Worm (Caenorhabditis elegans) whole organism, midembryonic: ENCODE results near the gene dpf-4.

Source experiments
- T22C8.4 ChIP-seq: fragments of 200-800 bp; sonication (Bioruptor generic); IDR thresholded peaks from 2 replicates; pipeline ENCODE4 v1.3.6; 2022; ENCODE audit warnings: missing genetic modification characterization, missing compliant biosample characterization
- cog-1 ChIP-seq: sonication (generic microtip); optimal IDR thresholded peaks from 2 replicates; lab custom pipeline; 2016; ENCODE audit warnings: missing genetic modification characterization, missing compliant biosample characterization
- flt-1 ChIP-seq: fragments of 200-800 bp; sonication (Bioruptor generic); IDR thresholded peaks from 2 replicates; pipeline ENCODE4 v1.3.6; 2022; ENCODE audit warnings: missing genetic modification characterization, missing compliant biosample characterization
- klf-2 ChIP-seq: fragments of 200-800 bp; sonication (Bioruptor generic); conservative IDR thresholded peaks from 2 replicates; pipeline ENCODE4 v1.3.6; 2022; ENCODE audit warnings: missing genetic modification reagents, missing genetic modification characterization, missing compliant biosample characterization
- med-1 ChIP-seq: sonication (generic microtip); optimal IDR thresholded peaks from 2 replicates; lab custom pipeline; 2017; ENCODE audit warnings: missing genetic modification characterization, mild to moderate bottlenecking, missing compliant biosample characterization, antibody characterized with exemption, missing genetic modification reagents; ENCODE audit not compliant: insufficient read depth
- ref-1 ChIP-seq: fragments of 200-800 bp; sonication (Bioruptor generic); conservative IDR thresholded peaks from 2 replicates; pipeline ENCODE4 v1.3.6; 2022; ENCODE audit warnings: missing genetic modification reagents, missing genetic modification characterization, missing compliant biosample characterization
- tab-1 ChIP-seq: fragments of 200-800 bp; sonication (Bioruptor generic); IDR thresholded peaks from 2 replicates; pipeline ENCODE4 v1.3.6; 2022; ENCODE audit warnings: missing genetic modification characterization, missing compliant biosample characterization
- ztf-23 ChIP-seq: fragments of 200-800 bp; sonication (Bioruptor generic); IDR thresholded peaks from 2 replicates; pipeline ENCODE4 v1.3.6; 2022; ENCODE audit warnings: missing genetic modification reagents, missing genetic modification characterization, missing compliant biosample characterization
- ztf-29 ChIP-seq: fragments of 200-800 bp; sonication (Bioruptor generic); IDR thresholded peaks from 2 replicates; pipeline ENCODE4 v1.3.6; 2022; ENCODE audit warnings: missing genetic modification reagents, missing genetic modification characterization, missing compliant biosample characterization

The dpf-4 gene

DNA sequence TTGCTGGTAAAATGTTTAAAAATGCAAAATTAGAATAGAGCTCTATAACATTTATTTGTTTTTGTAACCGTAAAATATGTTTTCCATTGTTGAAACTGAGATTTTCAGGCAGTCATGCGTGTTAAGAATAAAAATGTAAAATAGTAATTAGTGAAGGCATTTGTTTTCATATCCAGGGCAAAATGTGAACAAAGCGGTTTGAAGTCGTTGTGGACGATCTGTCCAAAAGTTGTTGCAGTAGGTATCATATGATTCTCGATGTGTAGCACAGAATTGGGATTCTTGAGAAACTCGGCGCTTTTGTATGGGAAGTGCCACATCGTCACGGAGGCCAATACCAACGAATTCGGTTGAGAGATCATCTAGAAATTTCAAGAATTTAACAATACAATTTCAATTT is 23.2 kb downstream of the dpf-4 start:
- TF ChIP-seq cog-1 (no peak), klf-2 (no peak), ztf-23 (GFP tag; lab: Robert Waterston, UW) (no peak), T22C8.4 (no peak), tab-1 (GFP tag; lab: Robert Waterston, UW) (no peak)

DNA sequence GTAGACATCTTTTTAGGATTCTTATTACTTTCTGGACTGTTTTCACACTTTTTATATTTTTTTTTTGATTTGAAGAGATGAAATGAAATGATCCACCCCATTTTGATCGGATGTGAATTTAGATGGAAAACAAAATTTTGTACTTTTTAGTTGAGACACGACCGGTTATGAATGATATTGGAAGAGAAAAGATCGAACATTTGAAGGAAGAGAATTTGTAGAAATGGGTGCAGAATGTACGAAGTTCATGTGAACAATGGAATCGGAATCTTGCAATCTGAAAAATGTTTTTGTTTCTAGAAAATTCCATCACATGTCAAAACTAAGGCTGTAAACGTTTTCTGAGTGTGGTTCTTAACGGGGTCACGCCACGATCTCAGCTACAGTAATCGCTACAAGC is 23.7 kb downstream of the dpf-4 start, which contains the start of gene F01F1.14:
TSS of gene F01F1.14 (minus strand) at position 101 of the 400 bp plus-strand sequence.
- TF ChIP-seq tab-1 (GFP tag; lab: Robert Waterston, UW) (no peak), ztf-29 (no peak), cog-1 (no peak), ref-1 (GFP tag; lab: Robert Waterston, UW) (no peak), med-1 (no peak), flt-1 (GFP tag; lab: Robert Waterston, UW) (no peak), T22C8.4 (no peak), ztf-23 (GFP tag; lab: Robert Waterston, UW) (no peak), klf-2 (no peak)

DNA sequence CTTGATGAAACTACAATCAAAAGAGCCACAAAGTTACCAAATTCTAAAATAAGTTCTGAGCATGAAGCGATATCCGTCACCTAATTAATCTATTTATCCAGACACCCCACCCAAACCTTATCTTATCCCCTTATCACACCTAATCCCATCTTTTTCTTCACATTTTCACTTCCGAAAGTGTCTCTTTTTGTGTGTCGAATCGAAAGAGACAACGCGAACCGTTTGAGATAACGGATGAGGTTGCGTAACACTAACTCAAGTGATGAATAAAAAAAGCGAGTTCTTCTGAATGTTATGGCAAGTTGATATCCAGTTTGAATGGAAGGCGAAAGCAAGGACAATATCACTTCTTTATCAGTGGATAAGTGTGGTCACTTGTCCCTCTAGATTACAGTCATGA is 24.4 kb downstream of the dpf-4 start:
- TF ChIP-seq med-1 (no peak), flt-1 (GFP tag; lab: Robert Waterston, UW) (no peak), cog-1 (no peak), ztf-29 (no peak), klf-2 (no peak), tab-1 (GFP tag; lab: Robert Waterston, UW) (no peak)

DNA sequence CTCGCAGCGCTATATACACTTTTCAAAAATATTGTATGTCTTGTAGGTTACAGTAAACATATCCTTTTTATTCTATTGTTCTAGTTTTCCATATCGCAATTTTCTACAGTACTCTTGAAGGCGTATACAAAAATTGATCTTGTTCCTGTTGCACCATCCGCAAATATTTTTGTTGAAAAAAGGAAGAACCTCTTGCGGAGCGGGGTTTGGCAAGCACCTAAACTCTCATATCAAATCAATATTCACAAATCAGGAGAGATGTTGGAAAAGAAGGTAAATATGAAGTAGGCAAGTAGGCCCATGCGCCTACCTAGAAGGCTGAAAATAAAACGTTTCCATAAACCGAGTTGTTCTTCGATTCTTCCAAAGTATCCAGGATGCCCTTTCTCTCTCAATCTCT is 24.9 kb downstream of the dpf-4 start, which contains the start of gene C28H8.5:
TSS of gene C28H8.5 (plus strand) at position 301 of the 400 bp plus-strand sequence.
- TF ChIP-seq cog-1 (no peak), med-1 (no peak), T22C8.4 (no peak), ref-1 (GFP tag; lab: Robert Waterston, UW) (no peak), ztf-29 (no peak), ztf-23 (GFP tag; lab: Robert Waterston, UW) (no peak)

DNA sequence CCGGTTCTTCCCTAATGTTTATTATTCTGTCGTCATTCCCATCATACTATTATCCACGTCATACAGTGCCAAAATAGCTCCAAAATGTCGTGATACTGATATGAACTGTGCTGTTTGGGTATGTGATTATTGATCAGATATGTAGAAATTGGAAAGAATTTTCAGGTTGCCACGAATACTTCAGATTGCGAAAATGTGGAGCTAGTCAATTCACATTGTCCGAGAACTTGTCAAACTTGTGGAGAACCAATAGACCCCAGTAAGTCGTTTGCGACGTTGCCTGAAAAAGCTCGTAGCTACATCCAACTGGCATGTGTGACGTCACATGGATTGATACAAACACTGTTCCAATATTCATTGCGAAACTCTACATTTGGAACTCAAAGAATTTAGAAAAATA is 25.4 kb downstream of the dpf-4 start:
- no peak for TF ChIP-seq ztf-29
- no peak for TF ChIP-seq ref-1 (GFP tag; lab: Robert Waterston, UW)
- TF ChIP-seq T22C8.4: no peak
- no peak for TF ChIP-seq flt-1 (GFP tag; lab: Robert Waterston, UW)
- no peak for TF ChIP-seq med-1
- no peak for TF ChIP-seq ztf-23 (GFP tag; lab: Robert Waterston, UW)

DNA sequence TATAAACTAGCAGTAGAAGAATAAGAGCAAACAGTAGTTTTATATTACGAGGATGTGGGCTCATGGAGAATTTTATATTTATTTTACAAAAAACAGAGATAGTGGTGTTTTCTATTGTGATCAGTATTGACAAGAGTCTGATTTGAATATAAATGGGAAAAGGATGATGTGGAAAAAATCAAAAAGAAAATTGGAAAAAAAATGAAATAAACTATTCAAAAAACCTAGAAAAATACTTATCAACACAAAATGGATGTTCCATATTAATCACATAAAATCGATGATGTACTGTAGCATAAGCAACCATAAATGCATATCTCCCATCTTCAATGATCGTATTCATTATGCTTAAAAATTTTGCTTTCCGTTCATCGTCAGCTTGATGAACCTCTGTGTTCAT is 27.8 kb downstream of the dpf-4 start, which contains the start of gene C28H8.7:
TSS of gene C28H8.7 (minus strand) at position 101 of the 400 bp plus-strand sequence.
- TF ChIP-seq ztf-23 (GFP tag; lab: Robert Waterston, UW): no peak
- no peak for TF ChIP-seq med-1
- no peak for TF ChIP-seq ztf-29
- TF ChIP-seq klf-2: no peak
- no peak for TF ChIP-seq ref-1 (GFP tag; lab: Robert Waterston, UW)
- no peak for TF ChIP-seq flt-1 (GFP tag; lab: Robert Waterston, UW)
- no peak for TF ChIP-seq cog-1
- no peak for TF ChIP-seq tab-1 (GFP tag; lab: Robert Waterston, UW)

DNA sequence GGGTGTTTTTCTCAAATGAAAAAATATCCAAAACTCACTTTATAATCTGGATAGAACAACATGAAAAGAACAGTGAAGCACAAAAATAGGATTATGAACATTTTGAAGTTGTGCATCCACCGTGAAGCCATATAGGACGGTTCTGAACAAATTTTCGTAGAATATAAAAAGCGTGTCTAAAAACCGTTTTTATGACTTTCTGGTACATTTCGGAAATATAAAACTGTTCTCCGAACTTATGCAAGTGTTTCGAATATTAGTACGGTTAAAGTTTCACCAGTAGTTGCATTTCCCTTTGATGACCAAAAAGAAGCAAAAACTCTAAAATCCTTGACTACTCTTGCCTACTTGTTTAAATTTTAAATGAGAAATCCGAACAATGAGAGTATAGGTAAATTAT is 29.6 kb downstream of the dpf-4 start, which contains the start of gene C28H8.8:
TSS of gene C28H8.8 (minus strand) at position 101 of the 400 bp plus-strand sequence.
- TF ChIP-seq tab-1 (GFP tag; lab: Robert Waterston, UW) (no peak), ztf-23 (GFP tag; lab: Robert Waterston, UW) (no peak), T22C8.4 (no peak), cog-1 (no peak), ref-1 (GFP tag; lab: Robert Waterston, UW) (no peak), med-1 (no peak), flt-1 (GFP tag; lab: Robert Waterston, UW) (no peak), klf-2 (no peak)

DNA sequence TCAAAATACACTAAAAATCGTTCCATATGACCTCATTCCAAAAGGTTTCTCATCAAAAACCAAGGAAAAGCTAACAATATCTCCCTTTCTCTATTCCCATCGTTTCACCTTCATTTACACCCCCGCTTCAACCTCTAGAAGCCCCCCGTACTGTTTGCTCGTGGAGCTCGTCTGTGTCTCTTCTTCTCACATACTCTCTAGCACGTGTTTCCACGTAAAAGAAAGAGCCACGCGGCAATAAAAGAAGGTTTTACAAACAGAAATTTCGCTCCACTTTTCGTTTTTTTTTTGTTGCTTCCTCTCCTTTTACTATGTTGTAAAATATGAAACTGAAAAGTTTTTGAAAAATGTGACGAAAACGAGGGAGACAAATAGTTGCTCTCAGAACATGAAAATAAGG is 33.8 kb downstream of the dpf-4 start:
- TF ChIP-seq klf-2 (no peak), ztf-29 (no peak), flt-1 (GFP tag; lab: Robert Waterston, UW) (no peak), tab-1 (GFP tag; lab: Robert Waterston, UW) (no peak), ztf-23 (GFP tag; lab: Robert Waterston, UW) (no peak), T22C8.4 (no peak), ref-1 (GFP tag; lab: Robert Waterston, UW) (no peak), med-1 (no peak), cog-1 (no peak)

DNA sequence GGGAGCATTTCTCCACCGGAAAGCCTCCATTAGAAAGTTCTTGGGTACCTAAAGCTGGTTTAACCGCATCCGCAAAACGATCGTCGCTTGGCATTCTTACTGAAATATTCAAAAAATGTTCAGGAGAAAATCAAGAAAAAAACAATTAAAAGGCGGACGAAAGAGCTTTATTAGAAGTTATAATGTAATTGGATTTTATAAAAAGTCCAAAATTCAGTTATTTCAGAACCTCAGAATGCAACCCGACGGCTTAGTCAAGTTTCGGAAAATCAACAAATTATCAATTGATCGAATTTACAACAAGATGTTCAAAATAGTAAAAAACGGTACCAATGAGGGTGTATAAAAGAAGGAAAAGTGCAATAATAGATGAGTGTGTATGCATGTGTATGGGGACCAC is 36.8 kb downstream of the dpf-4 start, which contains the start of gene pxl-1:
TSS of gene pxl-1 (minus strand) at position 101 of the 400 bp plus-strand sequence.
- TF ChIP-seq flt-1 (GFP tag; lab: Robert Waterston, UW) (no peak), T22C8.4 (no peak), cog-1 (no peak), ztf-23 (GFP tag; lab: Robert Waterston, UW) (no peak), ref-1 (GFP tag; lab: Robert Waterston, UW) (no peak), tab-1 (GFP tag; lab: Robert Waterston, UW) (no peak), ztf-29 (no peak), med-1 (no peak), klf-2 (no peak)

DNA sequence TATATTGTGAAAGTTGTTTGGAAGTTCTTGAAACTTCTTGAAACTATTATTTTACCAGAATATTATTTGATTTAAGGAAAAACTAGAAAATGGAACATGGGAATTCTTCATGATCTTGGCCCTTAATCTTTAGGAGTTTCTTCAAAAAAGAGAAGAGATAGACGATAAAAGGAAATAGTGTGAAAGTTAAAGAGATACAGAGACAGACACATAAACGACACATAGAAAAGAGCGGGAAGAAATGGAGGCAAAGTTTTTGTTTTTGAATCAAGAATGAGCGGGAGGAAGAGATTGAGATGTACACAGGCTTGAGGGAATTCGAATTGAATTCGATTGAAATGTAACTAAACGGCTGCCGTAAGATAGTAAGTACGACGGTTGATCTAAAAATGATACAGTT is 38.4 kb downstream of the dpf-4 start:
- TF ChIP-seq klf-2 (no peak), med-1 (no peak), flt-1 (GFP tag; lab: Robert Waterston, UW) (no peak), tab-1 (GFP tag; lab: Robert Waterston, UW) (no peak), cog-1 (no peak)

DNA sequence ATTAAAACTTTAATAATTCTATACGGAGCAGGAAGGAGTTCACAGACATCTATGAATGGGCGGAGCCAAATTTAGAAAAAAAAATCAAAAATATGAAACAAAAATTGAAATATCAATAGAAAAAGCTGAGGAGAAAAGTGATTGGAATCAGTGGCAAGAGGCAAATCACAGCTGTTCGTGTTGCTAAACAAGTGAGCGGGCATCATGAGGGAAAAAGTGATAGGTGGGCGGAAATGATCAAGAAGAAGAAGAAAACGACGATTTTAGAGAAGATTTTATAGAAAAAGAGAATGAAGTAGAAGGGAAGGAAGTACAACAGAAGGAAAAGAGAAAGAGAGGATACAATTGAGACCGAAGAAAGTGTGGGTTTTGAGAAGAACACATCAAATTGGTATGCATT is 39.5 kb downstream of the dpf-4 start:
- TF ChIP-seq med-1 (no peak), klf-2 (no peak), ztf-29 (no peak), tab-1 (GFP tag; lab: Robert Waterston, UW) (no peak), cog-1 (no peak), ref-1 (GFP tag; lab: Robert Waterston, UW) (no peak), ztf-23 (GFP tag; lab: Robert Waterston, UW) (no peak), T22C8.4 (no peak), flt-1 (GFP tag; lab: Robert Waterston, UW) (no peak)
